Fruit fly (Drosophila melanogaster): Measurements from ENCODE around the gene Rcd7.
A peak's percentile ranks its signal among the peaks of the same experiment; 100 is the strongest.

The Rcd7 gene

dm6 chr3L:19585979-19586378 lies 41.1 kb downstream of the Rcd7 start, which contains the start of the genes CG9231 and CG9330 (continued):
- no peak for TF ChIP-seq C15 (GFP tag; IDR thresholded peaks at IDR 0.05)
- no peak for TF ChIP-seq ac (GFP tag; optimal IDR thresholded peaks at IDR 0.05)
- TF ChIP-seq D (optimal IDR thresholded peaks at IDR 0.05) = no peak
- TF ChIP-seq D (GFP tag; optimal IDR thresholded peaks at IDR 0.05) = no peak
- no peak for TF ChIP-seq CG1529 (GFP tag; optimal IDR thresholded peaks at IDR 0.05)
- no peak for TF ChIP-seq Nf-YB (GFP tag; optimal IDR thresholded peaks at IDR 0.05)
- peak; percentile 61 for TF ChIP-seq CG15601 (tag; optimal IDR thresholded peaks at IDR 0.05)
- TF ChIP-seq CG17361 (GFP tag; IDR thresholded peaks at IDR 0.05) = peak; percentile 38; the same call in 1 of the 3 replicates
- TF ChIP-seq Stat92E (GFP tag; optimal IDR thresholded peaks at IDR 0.05) = peak in 1 of 3 experiments; percentile 42
- TF ChIP-seq CG9727 (GFP tag; optimal IDR thresholded peaks at IDR 0.05) = no peak
- no peak for TF ChIP-seq CG8388 (GFP tag; optimal IDR thresholded peaks at IDR 0.05)
- TF ChIP-seq Nf-YC (tag; optimal IDR thresholded peaks at IDR 0.05) = peak; percentile 38
- no peak for TF ChIP-seq slbo (GFP tag; IDR thresholded peaks at IDR 0.05)
- no peak for TF ChIP-seq corto (GFP tag; optimal IDR thresholded peaks at IDR 0.05)
- TF ChIP-seq CG17912 (GFP tag; optimal IDR thresholded peaks at IDR 0.05) = no peak
- no peak for TF ChIP-seq CG32532 (GFP tag; IDR thresholded peaks at IDR 0.05)
- peak; percentile 51 for TF ChIP-seq CG12769 (tag; optimal IDR thresholded peaks at IDR 0.05)
- TF ChIP-seq dan (GFP tag; IDR thresholded peaks at IDR 0.05) = no peak
- no peak for TF ChIP-seq Awh (GFP tag; IDR thresholded peaks at IDR 0.05)
- TF ChIP-seq CG8359 (GFP tag; optimal IDR thresholded peaks at IDR 0.05; ENCODE audit: borderline replicate concordance) = no peak
- TF ChIP-seq CG11560 (tag; IDR thresholded peaks at IDR 0.05) = no peak
- TF ChIP-seq CG2120 (GFP tag; optimal IDR thresholded peaks at IDR 0.05) = peak; percentile 52
- TF ChIP-seq toy (GFP tag; IDR thresholded peaks at IDR 0.05) = no peak
- TF ChIP-seq gcm (GFP tag; optimal IDR thresholded peaks at IDR 0.05) = peak; percentile 32
- peak; percentile 42; the same call in 1 of the 3 replicates for TF ChIP-seq CG34224 (GFP tag; IDR thresholded peaks at IDR 0.05; ENCODE audit: partially characterized antibody)
- no peak for TF ChIP-seq hb (GFP tag; IDR thresholded peaks at IDR 0.05; ENCODE audit: partially characterized antibody)
- no peak for TF ChIP-seq CG7928 (GFP tag; optimal IDR thresholded peaks at IDR 0.05)
- TF ChIP-seq gcm2 (GFP tag; optimal IDR thresholded peaks at IDR 0.05) = no peak
- TF ChIP-seq BEAF-32 (GFP tag; optimal IDR thresholded peaks at IDR 0.05) = peak; percentile 48
- peak; percentile 40 for TF ChIP-seq CG17186 (GFP tag; optimal IDR thresholded peaks at IDR 0.05)
- TF ChIP-seq CG14710 (tag; optimal IDR thresholded peaks at IDR 0.05) = peak; percentile 81
- no peak for TF ChIP-seq Dip3 (GFP tag; optimal IDR thresholded peaks at IDR 0.05)
- TF ChIP-seq Hmr (GFP tag; optimal IDR thresholded peaks at IDR 0.05) = peak; percentile 18
- TF ChIP-seq Adf1 (GFP tag; IDR thresholded peaks at IDR 0.05) = no peak
- TF ChIP-seq CG13624 (GFP tag; optimal IDR thresholded peaks at IDR 0.05) = peak; percentile 22
- no peak for TF ChIP-seq CG16813 (GFP tag; IDR thresholded peaks at IDR 0.05; ENCODE audit: partially characterized antibody)
- TF ChIP-seq fd64A (GFP tag; optimal IDR thresholded peaks at IDR 0.05) = no peak
- TF ChIP-seq Kr (GFP tag; optimal IDR thresholded peaks at IDR 0.05) = no peak
- no peak for TF ChIP-seq CG14965 (GFP tag; optimal IDR thresholded peaks at IDR 0.05; ENCODE audit: borderline replicate concordance)
- TF ChIP-seq fd96Cb (tag; optimal IDR thresholded peaks at IDR 0.05) = no peak
- no peak for TF ChIP-seq emc (GFP tag; optimal IDR thresholded peaks at IDR 0.05)
- no peak for TF ChIP-seq Abd-B (GFP tag; optimal IDR thresholded peaks at IDR 0.05)
- TF ChIP-seq CG32772 (GFP tag; IDR thresholded peaks at IDR 0.05) = no peak
- no peak for TF ChIP-seq CG6765 (GFP tag; optimal IDR thresholded peaks at IDR 0.05)
- peak; percentile 11 for TF ChIP-seq Sox102F (GFP tag; optimal IDR thresholded peaks at IDR 0.05)
- no peak for TF ChIP-seq HLH4C (GFP tag; IDR thresholded peaks at IDR 0.05; ENCODE audit: partially characterized antibody)
- peak; percentile 39 for TF ChIP-seq Dp (GFP tag; optimal IDR thresholded peaks at IDR 0.05)
- peak; percentile 44 for TF ChIP-seq phol (tag; optimal IDR thresholded peaks at IDR 0.05)
- TF ChIP-seq Bteb2 (GFP tag; optimal IDR thresholded peaks at IDR 0.05) = peak; percentile 14
- TF ChIP-seq bigmax (GFP tag; optimal IDR thresholded peaks at IDR 0.05) = no peak

All from whole organism, embryonic.